Worm (Caenorhabditis elegans) whole organism, early embryonic: ENCODE results near the gene str-123.

Experiments used
- B0310.2 ChIP-seq: sonication (generic microtip); optimal IDR thresholded peaks from 2 replicates; lab custom pipeline; 2016; ENCODE audit warnings: mild to moderate bottlenecking, missing genetic modification characterization, missing compliant biosample characterization
- ama-1 ChIP-seq: fragments of 150-350 bp; optimal IDR thresholded peaks from 2 replicates; lab custom pipeline; 2014
- ceh-13 ChIP-seq: fragments of 200-800 bp; sonication (Bioruptor generic); optimal IDR thresholded peaks from 2 replicates; lab custom pipeline; 2018; ENCODE audit warnings: mild to moderate bottlenecking, missing genetic modification characterization, missing compliant biosample characterization
- ets-7 ChIP-seq: sonication (generic microtip); optimal IDR thresholded peaks from 2 replicates; lab custom pipeline; 2016; ENCODE audit warnings: missing genotype, missing genetic modification characterization, missing compliant biosample characterization
- flt-1 ChIP-seq: fragments of 200-800 bp; sonication (Bioruptor generic); IDR thresholded peaks from 2 replicates; pipeline ENCODE4 v1.3.6; 2022; ENCODE audit warnings: missing genetic modification characterization, missing compliant biosample characterization
- hmbx-1 ChIP-seq: sonication (generic microtip); optimal IDR thresholded peaks from 2 replicates; lab custom pipeline; 2016; ENCODE audit warnings: mild to moderate bottlenecking, missing genetic modification characterization, missing compliant biosample characterization
- hmg-4 ChIP-seq: fragments of 200-800 bp; sonication (Bioruptor generic); optimal IDR thresholded peaks from 2 replicates; lab custom pipeline; 2018; ENCODE audit warnings: mild to moderate bottlenecking, missing genetic modification characterization, missing compliant biosample characterization
- hnd-1 ChIP-seq: sonication (generic microtip); optimal IDR thresholded peaks from 2 replicates; lab custom pipeline; 2016; ENCODE audit warnings: missing genetic modification characterization, missing compliant biosample characterization
- pes-1 ChIP-seq: fragments of 200-800 bp; sonication (Bioruptor generic); IDR thresholded peaks from 2 replicates; pipeline ENCODE4 v1.3.6; 2022; ENCODE audit warnings: missing genetic modification reagents, missing genetic modification characterization, missing compliant biosample characterization
- scrt-1 ChIP-seq: fragments of 200-800 bp; sonication (Bioruptor generic); IDR thresholded peaks from 2 replicates; pipeline ENCODE4 v1.3.6; 2022; ENCODE audit warnings: missing genetic modification characterization, missing compliant biosample characterization
- sea-1 ChIP-seq: fragments of 200-800 bp; sonication (Bioruptor generic); conservative IDR thresholded peaks from 2 replicates; pipeline ENCODE4 v1.3.6; 2022; ENCODE audit warnings: missing genetic modification characterization, missing compliant biosample characterization
- tbx-11 ChIP-seq: fragments of 200-800 bp; sonication (Bioruptor generic); IDR thresholded peaks from 2 replicates; pipeline ENCODE4 v1.3.6; 2022; ENCODE audit warnings: missing genetic modification characterization, missing compliant biosample characterization
- tra-4 ChIP-seq: sonication (generic microtip); optimal IDR thresholded peaks from 2 replicates; lab custom pipeline; 2017; ENCODE audit warnings: missing genetic modification characterization, missing compliant biosample characterization

ce11 chrX:12829055-12829454, 38.9 kb downstream of the str-123 start:
- TF ChIP-seq ama-1 (lab: Kevin White, UChicago), result no peak
- no peak for TF ChIP-seq ets-7 (tag; lab: Kevin White, UChicago)
- TF ChIP-seq tbx-11 (GFP tag; lab: Robert Waterston, UW), result no peak
- TF ChIP-seq pes-1 (GFP tag; lab: Robert Waterston, UW), result no peak
- TF ChIP-seq flt-1 (GFP tag; lab: Robert Waterston, UW), result no peak
- no peak for TF ChIP-seq hmbx-1
- TF ChIP-seq hnd-1, result no peak
- no peak for TF ChIP-seq hmg-4 (GFP tag; lab: Kevin White, UChicago)
- no peak for TF ChIP-seq scrt-1 (GFP tag; lab: Robert Waterston, UW)
- TF ChIP-seq sea-1, result no peak
- no peak for TF ChIP-seq ceh-13 (GFP tag; lab: Kevin White, UChicago)
- TF ChIP-seq tra-4 (tag; lab: Kevin White, UChicago), result no peak
- TF ChIP-seq B0310.2 (tag; lab: Kevin White, UChicago), result no peak
